Worm (Caenorhabditis elegans) whole organism, late embryonic: Measurements from ENCODE around the gene srh-220.

ENCODE experiments used
- C08G9.2 ChIP-seq: sonication (generic microtip); optimal IDR thresholded peaks from 2 replicates; lab custom pipeline; 2016; ENCODE audit warnings: mild to moderate bottlenecking, missing genetic modification characterization, moderate library complexity, missing compliant biosample characterization
- ama-1 ChIP-seq: fragments of 150-350 bp; optimal IDR thresholded peaks from 2 replicates; lab custom pipeline; 2014
- ceh-22 ChIP-seq: sonication (generic microtip); optimal IDR thresholded peaks from 2 replicates; lab custom pipeline; 2017; ENCODE audit warnings: missing biosample characterization, missing genetic modification characterization
- ceh-45 ChIP-seq: fragments of 200-800 bp; sonication (Bioruptor generic); IDR thresholded peaks from 2 replicates; pipeline ENCODE4 v1.3.6; 2022; ENCODE audit warnings: missing genetic modification reagents, missing genetic modification characterization, missing compliant biosample characterization
- eyg-1 ChIP-seq: sonication (generic microtip); optimal IDR thresholded peaks from 2 replicates; lab custom pipeline; 2016; ENCODE audit warnings: missing genotype, missing genetic modification characterization, missing compliant biosample characterization
- fax-1 ChIP-seq: sonication (generic microtip); optimal IDR thresholded peaks from 2 replicates; lab custom pipeline; 2016; ENCODE audit warnings: missing genotype, missing genetic modification characterization, missing compliant biosample characterization
- madf-2 ChIP-seq: sonication (generic microtip); optimal IDR thresholded peaks from 2 replicates; lab custom pipeline; 2017; ENCODE audit warnings: missing genetic modification characterization, missing compliant biosample characterization
- pha-4 ChIP-seq: fragments of 150-350 bp; optimal IDR thresholded peaks from 2 replicates; lab custom pipeline; 2018; ENCODE audit warnings: missing biosample characterization, missing genetic modification reagents, missing genetic modification characterization
- pros-1 ChIP-seq: fragments of 150-350 bp; optimal IDR thresholded peaks from 2 replicates; lab custom pipeline; 2014; ENCODE audit warnings: missing biosample characterization, missing genetic modification reagents, missing genetic modification characterization
- sdc-2 ChIP-seq: sonication (generic microtip); optimal IDR thresholded peaks from 2 replicates; lab custom pipeline; 2016; ENCODE audit warnings: missing genotype, missing genetic modification characterization, missing compliant biosample characterization
- sox-2 ChIP-seq: fragments of 200-800 bp; sonication (Bioruptor generic); IDR thresholded peaks from 2 replicates; pipeline ENCODE4 v1.3.6; 2022; ENCODE audit warnings: missing genetic modification reagents, missing genetic modification characterization, missing compliant biosample characterization
- sox-4 ChIP-seq: sonication (generic microtip); optimal IDR thresholded peaks from 2 replicates; lab custom pipeline; 2017; ENCODE audit warnings: mild to moderate bottlenecking, missing genetic modification characterization, inconsistent platforms, missing compliant biosample characterization
- syd-9 ChIP-seq: sonication (generic microtip); optimal IDR thresholded peaks from 2 replicates; lab custom pipeline; 2016; ENCODE audit warnings: mild to moderate bottlenecking, missing genetic modification characterization, moderate library complexity, missing compliant biosample characterization
- unc-42 ChIP-seq: sonication (generic microtip); optimal IDR thresholded peaks from 2 replicates; lab custom pipeline; 2016; ENCODE audit warnings: missing genotype, missing genetic modification characterization, missing compliant biosample characterization

DNA sequence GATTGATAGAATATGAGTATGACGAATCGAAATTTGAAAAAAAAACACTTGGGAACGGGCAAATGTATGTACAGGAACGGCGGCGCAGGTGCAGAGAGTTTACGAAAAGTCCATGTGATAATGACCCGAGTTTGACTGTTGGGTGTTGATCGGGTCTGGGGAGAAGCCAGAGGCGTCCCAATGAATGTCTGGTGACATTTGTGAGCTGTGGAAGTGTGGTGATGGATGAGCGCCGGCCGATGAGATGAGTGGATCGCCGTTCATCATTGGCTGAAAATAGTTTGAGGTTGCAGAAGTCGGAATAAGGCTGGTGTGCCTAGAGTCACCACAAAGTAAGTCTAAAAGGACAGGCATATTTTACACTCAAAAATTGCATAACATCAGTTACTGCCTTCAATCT is 37.8 kb upstream of the srh-220 start:
- TF ChIP-seq unc-42 (tag; lab: Kevin White, UChicago) (no peak), sox-2 (no peak), syd-9 (tag; lab: Kevin White, UChicago) (no peak), sdc-2 (tag; lab: Kevin White, UChicago) (no peak), ceh-22 (tag; lab: Kevin White, UChicago) (no peak), fax-1 (tag; lab: Kevin White, UChicago) (no peak), sox-4 (no peak), C08G9.2 (tag; lab: Kevin White, UChicago) (no peak), ceh-45 (no peak), madf-2 (no peak), ama-1 (lab: Kevin White, UChicago) (no peak), pha-4 (tag; lab: Kevin White, UChicago) (no peak), eyg-1 (no peak), pros-1 (tag; lab: Kevin White, UChicago) (no peak)
